Worm (Caenorhabditis elegans): ENCODE measurements around the gene H02F09.2.

DNA sequence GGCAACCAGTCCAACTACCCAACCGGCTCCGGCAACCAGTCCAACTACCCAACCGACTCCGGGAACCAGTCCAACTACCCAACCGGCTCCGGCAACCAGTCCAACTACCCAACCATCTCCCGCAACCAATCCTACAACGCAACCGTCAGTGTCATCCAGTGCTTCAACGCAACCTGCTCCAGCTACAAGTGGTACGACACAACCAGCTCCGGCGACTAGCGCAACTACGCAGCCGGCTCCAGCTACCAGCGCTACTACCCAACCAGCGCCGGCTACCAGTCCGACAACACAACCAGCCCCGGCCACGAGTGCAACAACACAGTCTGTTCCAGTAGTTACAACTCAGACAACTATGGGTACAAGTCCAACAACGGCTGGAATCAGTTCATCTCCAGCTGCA lies 23.0 kb upstream of the H02F09.2 start:
- TF ChIP-seq mel-28 (tag; optimal IDR thresholded peaks at IDR 0.05; ENCODE audit: borderline replicate concordance) = no peak
- no peak for TF ChIP-seq rcor-1 (GFP tag; IDR thresholded peaks at IDR 0.05)
- TF ChIP-seq attf-5 (GFP tag; optimal IDR thresholded peaks at IDR 0.05) = no peak
